Fruit fly (Drosophila melanogaster): Measurements from ENCODE around the gene Adhr.

The Adhr gene

DNA sequence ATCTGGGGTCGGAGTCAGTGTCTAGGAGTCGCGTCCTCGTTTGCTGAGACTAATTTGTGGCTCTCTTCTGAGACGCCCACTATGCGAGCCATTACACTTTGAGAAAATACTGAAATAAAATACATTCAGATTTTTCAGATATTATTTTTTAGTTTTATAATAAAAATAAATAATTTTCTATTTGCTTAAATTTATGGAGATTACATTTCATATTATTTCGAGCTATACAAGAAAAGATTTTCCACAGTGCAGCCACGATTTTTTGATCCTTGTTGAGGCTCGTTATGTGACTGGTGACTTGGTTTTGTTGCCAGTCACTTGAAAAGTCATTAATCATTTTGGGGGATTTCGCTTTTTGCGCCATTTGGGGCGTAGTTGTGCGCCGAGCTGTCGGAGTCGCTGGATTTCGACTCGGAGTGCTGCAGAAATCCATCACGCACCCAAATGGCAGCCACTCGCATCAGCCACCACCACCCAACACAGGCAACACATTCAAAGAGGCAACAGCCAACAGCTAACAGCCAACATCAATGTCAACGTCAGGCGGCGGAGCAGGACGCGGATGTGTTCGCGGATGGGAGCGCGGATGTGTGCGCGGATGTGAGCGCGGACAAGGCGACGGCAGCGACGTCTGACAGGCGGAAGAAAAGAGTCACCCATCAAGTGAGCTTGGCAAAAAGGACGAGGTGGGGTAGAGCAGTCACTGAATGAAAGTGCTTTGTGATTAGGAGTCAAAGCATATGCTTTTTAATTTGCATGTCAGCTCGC lies 28.5 kb upstream of the Adhr start:
- TF ChIP-seq Myc (optimal IDR thresholded peaks at IDR 0.05) (no peak), psq (optimal IDR thresholded peaks at IDR 0.05) (no peak), Sin3A (optimal IDR thresholded peaks at IDR 0.05) (no peak), ttk (optimal IDR thresholded peaks at IDR 0.05) (no peak), insv (optimal IDR thresholded peaks at IDR 0.05) (no peak)

- TF ChIP-seq h (optimal IDR thresholded peaks at IDR 0.05) (no peak), ttk (optimal IDR thresholded peaks at IDR 0.05) (no peak), Myc (optimal IDR thresholded peaks at IDR 0.05) (no peak), insv (optimal IDR thresholded peaks at IDR 0.05) (no peak), Sin3A (optimal IDR thresholded peaks at IDR 0.05) (no peak), psq (optimal IDR thresholded peaks at IDR 0.05) (no peak)
Observed at dm6 chr2L:14588134-14588533, 27.2 kb upstream of the Adhr start, which contains the start of gene CG42680. Gene CG42680 (minus strand): TSS chr2L:14588234.

dm6 chr2L:14588615-14589247 lies 26.6 kb upstream of the Adhr start:
- no peak for TF ChIP-seq Sin3A (optimal IDR thresholded peaks at IDR 0.05)
- TF ChIP-seq Myc (optimal IDR thresholded peaks at IDR 0.05), result no peak
- no peak for TF ChIP-seq ttk (optimal IDR thresholded peaks at IDR 0.05)

- TF ChIP-seq Myc (optimal IDR thresholded peaks at IDR 0.05) (no peak), h (optimal IDR thresholded peaks at IDR 0.05) (no peak), Sin3A (optimal IDR thresholded peaks at IDR 0.05) (no peak), psq (optimal IDR thresholded peaks at IDR 0.05) (no peak), insv (optimal IDR thresholded peaks at IDR 0.05) (no peak), ttk (optimal IDR thresholded peaks at IDR 0.05) (no peak)
Observed at dm6 chr2L:14598357-14599057, 16.8 kb upstream of the Adhr start.

- TF ChIP-seq h (optimal IDR thresholded peaks at IDR 0.05) (no peak), Sin3A (optimal IDR thresholded peaks at IDR 0.05) (no peak)
Observed at dm6 chr2L:14599058-14599789, 16.1 kb upstream of the Adhr start.

DNA sequence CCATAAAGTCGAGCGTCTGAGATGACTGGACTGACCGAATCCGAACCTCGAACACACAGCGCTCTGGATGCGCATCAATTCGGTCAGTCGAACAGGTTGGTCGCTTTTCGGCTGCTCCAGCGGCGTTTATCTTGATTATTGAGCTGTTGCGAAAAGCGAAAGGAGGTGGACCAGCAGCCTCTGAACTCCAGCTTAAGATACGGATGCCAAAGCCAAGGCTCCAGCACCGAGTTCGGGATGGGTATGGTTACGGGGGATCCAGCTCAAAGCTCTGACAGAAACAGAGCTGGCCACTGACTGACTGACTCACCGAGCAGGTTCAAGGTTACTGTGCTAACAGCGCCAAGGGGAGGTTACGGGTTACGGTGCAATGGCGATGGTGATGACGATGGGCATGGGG lies 9.2 kb upstream of the Adhr start:
- TF ChIP-seq h (optimal IDR thresholded peaks at IDR 0.05) (no peak), Myc (optimal IDR thresholded peaks at IDR 0.05) (no peak), insv (optimal IDR thresholded peaks at IDR 0.05) (no peak), Sin3A (optimal IDR thresholded peaks at IDR 0.05) (no peak), ttk (optimal IDR thresholded peaks at IDR 0.05) (no peak), psq (optimal IDR thresholded peaks at IDR 0.05) (no peak)

DNA sequence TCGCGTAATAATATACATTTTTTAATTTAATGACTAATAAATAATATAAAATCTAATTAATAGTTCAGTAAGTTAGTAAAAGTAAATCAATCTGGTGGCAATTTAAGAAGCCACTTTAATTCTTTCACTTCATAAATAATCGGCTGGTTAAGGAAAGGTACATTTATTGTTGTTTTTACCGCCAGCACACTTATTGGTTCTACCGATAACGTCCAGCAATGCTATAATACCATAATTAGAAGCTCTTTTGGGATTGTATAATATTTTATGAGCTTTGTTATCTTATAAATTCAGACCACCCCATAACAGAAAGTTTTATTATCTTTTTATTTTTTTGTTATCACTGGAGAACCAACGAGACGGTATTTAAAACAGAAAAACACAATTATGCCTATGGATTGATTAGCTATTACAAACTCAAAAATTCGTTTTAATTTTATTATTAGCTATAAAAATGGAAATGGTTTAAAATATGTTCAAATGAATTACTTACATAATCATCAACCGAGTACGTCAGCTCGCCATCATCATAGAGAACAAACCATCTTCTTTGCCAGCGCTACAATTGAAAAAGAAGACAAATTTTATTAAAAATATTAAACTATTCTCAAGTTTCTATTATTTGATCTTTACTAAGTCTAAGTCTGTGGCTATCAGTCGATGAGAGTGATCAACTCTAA lies 3.9 kb upstream of the Adhr start:
- TF ChIP-seq Sin3A (optimal IDR thresholded peaks at IDR 0.05), result no peak
- no peak for TF ChIP-seq ttk (optimal IDR thresholded peaks at IDR 0.05)
- TF ChIP-seq Myc (optimal IDR thresholded peaks at IDR 0.05), result no peak

dm6 chr2L:14612998-14613955 lies 2.1 kb upstream of the Adhr start:
- no peak for TF ChIP-seq Myc (optimal IDR thresholded peaks at IDR 0.05)
- no peak for TF ChIP-seq insv (optimal IDR thresholded peaks at IDR 0.05)
- no peak for TF ChIP-seq Sin3A (optimal IDR thresholded peaks at IDR 0.05)
- no peak for TF ChIP-seq ttk (optimal IDR thresholded peaks at IDR 0.05)
- no peak for TF ChIP-seq psq (optimal IDR thresholded peaks at IDR 0.05)
- TF ChIP-seq h (optimal IDR thresholded peaks at IDR 0.05), result no peak

DNA sequence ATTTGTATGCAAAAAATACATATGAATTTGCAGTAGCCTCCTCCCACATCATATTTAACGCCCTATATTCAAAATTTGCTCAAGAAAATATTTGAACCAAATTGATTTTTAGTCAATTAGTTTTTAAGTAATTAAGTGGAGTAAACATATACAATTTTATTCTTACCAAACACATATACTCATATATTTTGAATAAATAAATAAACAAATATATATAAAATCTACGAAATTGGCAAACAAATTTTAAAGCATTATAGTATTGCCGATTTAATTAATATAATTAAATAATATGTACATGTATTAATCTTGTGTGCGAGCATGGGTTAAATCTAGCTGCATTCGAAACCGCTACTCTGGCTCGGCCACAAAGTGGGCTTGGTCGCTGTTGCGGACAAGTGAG lies 908 bp upstream of the Adhr start:
- TF ChIP-seq Sin3A (optimal IDR thresholded peaks at IDR 0.05) (no peak), psq (optimal IDR thresholded peaks at IDR 0.05) (no peak), ttk (optimal IDR thresholded peaks at IDR 0.05) (no peak), h (optimal IDR thresholded peaks at IDR 0.05) (no peak), Myc (optimal IDR thresholded peaks at IDR 0.05) (no peak), insv (optimal IDR thresholded peaks at IDR 0.05) (no peak)

DNA sequence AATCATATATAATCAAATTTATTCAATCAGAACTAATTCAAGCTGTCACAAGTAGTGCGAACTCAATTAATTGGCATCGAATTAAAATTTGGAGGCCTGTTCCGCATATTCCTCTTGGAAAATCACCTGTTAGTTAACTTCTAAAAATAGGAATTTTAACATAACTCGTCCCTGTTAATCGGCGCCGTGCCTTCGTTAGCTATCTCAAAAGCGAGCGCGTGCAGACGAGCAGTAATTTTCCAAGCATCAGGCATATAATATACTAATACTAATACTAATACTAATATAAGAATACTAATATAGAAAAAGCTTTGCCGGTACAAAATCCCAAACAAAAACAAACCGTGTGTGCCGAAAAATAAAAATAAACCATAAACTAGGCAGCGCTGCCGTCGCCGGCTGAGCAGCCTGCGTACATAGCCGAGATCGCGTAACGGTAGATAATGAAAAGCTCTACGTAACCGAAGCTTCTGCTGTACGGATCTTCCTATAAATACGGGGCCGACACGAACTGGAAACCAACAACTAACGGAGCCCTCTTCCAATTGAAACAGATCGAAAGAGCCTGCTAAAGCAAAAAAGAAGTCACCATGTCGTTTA lies 497 bp downstream of the Adhr start:
- TF ChIP-seq insv (optimal IDR thresholded peaks at IDR 0.05) (no peak), Myc (optimal IDR thresholded peaks at IDR 0.05) (no peak), ttk (optimal IDR thresholded peaks at IDR 0.05) (no peak), psq (optimal IDR thresholded peaks at IDR 0.05) (no peak), h (optimal IDR thresholded peaks at IDR 0.05) (no peak), Sin3A (optimal IDR thresholded peaks at IDR 0.05) (no peak)
